Worm (Caenorhabditis elegans) whole organism, young adult: Measurements from ENCODE around the gene Y22D7AL.9.

Experiments used
- B0035.1 ChIP-seq: sonication (generic microtip); optimal IDR thresholded peaks from 2 replicates; lab custom pipeline; 2016; ENCODE audit warnings: missing genetic modification characterization, mild to moderate bottlenecking, missing compliant biosample characterization, missing genotype, missing genetic modification reagents
- C06A6.2 ChIP-seq: fragments of 200-800 bp; sonication (Bioruptor generic); conservative IDR thresholded peaks from 2 replicates; pipeline ENCODE4 v1.3.6; 2022; ENCODE audit warnings: missing genetic modification characterization, missing compliant biosample characterization
- F10E7.11 ChIP-seq: sonication (generic microtip); optimal IDR thresholded peaks from 2 replicates; lab custom pipeline; 2017; ENCODE audit warnings: mild to moderate bottlenecking, missing genetic modification characterization, moderate library complexity, missing compliant biosample characterization
- F49E8.2 ChIP-seq: sonication (generic microtip); optimal IDR thresholded peaks from 3 replicates; lab custom pipeline; 2017; ENCODE audit warnings: missing genetic modification characterization, mild to moderate bottlenecking, missing compliant biosample characterization, antibody characterized with exemption, moderate library complexity; ENCODE audit not compliant: insufficient read depth
- F55B11.4 ChIP-seq: sonication (generic microtip); optimal IDR thresholded peaks from 2 replicates; lab custom pipeline; 2016; ENCODE audit warnings: missing compliant biosample characterization, missing genetic modification characterization, borderline replicate concordance; ENCODE audit not compliant: insufficient read depth
- K12H6.12 ChIP-seq: fragments of 200-800 bp; sonication (Bioruptor generic); optimal IDR thresholded peaks from 2 replicates; lab custom pipeline; 2018; ENCODE audit warnings: mild to moderate bottlenecking, missing genetic modification characterization, missing compliant biosample characterization
- Y53F4B.3 ChIP-seq: fragments of 200-800 bp; sonication (Bioruptor generic); IDR thresholded peaks from 2 replicates; pipeline ENCODE4 v1.3.6; 2022; ENCODE audit warnings: missing genetic modification reagents, missing genetic modification characterization, missing compliant biosample characterization
- Y53G8AR.9 ChIP-seq: fragments of 200-800 bp; sonication (Bioruptor generic); conservative IDR thresholded peaks from 2 replicates; pipeline ENCODE4 v1.3.6; 2022; ENCODE audit warnings: missing genetic modification reagents, missing genetic modification characterization, missing compliant biosample characterization
- Y56A3A.18 ChIP-seq: fragments of 200-800 bp; sonication (Bioruptor generic); IDR thresholded peaks from 2 replicates; pipeline ENCODE4 v1.3.6; 2022; ENCODE audit warnings: missing genetic modification reagents, missing genetic modification characterization, missing compliant biosample characterization
- Y79H2A.3 ChIP-seq: fragments of 200-800 bp; sonication (Bioruptor generic); conservative IDR thresholded peaks from 2 replicates; pipeline ENCODE4 v1.3.6; 2022; ENCODE audit warnings: missing genetic modification reagents, missing genetic modification characterization, missing compliant biosample characterization
- Y95B8A.8 ChIP-seq: fragments of 200-800 bp; sonication (Bioruptor generic); IDR thresholded peaks from 2 replicates; pipeline ENCODE4 v1.3.6; 2022; ENCODE audit warnings: missing genetic modification reagents, missing genetic modification characterization, missing compliant biosample characterization
- ZK185.1 ChIP-seq: sonication (generic microtip); optimal IDR thresholded peaks from 2 replicates; lab custom pipeline; 2016; ENCODE audit warnings: mild to moderate bottlenecking, missing genetic modification characterization, missing compliant biosample characterization; ENCODE audit not compliant: poor library complexity, severe bottlenecking
- atf-7 ChIP-seq: sonication (generic microtip); optimal IDR thresholded peaks from 2 replicates; lab custom pipeline; 2017; ENCODE audit warnings: mild to moderate bottlenecking, missing genetic modification characterization, missing compliant biosample characterization
- attf-3 ChIP-seq: fragments of 200-800 bp; sonication (Bioruptor generic); conservative IDR thresholded peaks from 2 replicates; pipeline ENCODE4 v1.3.6; 2022; ENCODE audit warnings: missing genetic modification reagents, missing genetic modification characterization, missing compliant biosample characterization
- attf-6 ChIP-seq: fragments of 200-800 bp; sonication (Bioruptor generic); IDR thresholded peaks from 2 replicates; pipeline ENCODE4 v1.3.6; 2022; ENCODE audit warnings: missing genetic modification reagents, missing genetic modification characterization, missing compliant biosample characterization
- cebp-2 ChIP-seq: fragments of 200-800 bp; sonication (Bioruptor generic); IDR thresholded peaks from 2 replicates; pipeline ENCODE4 v1.3.6; 2022; ENCODE audit warnings: missing genetic modification characterization, missing compliant biosample characterization
- ceh-100 ChIP-seq: fragments of 200-800 bp; sonication (Bioruptor generic); IDR thresholded peaks from 2 replicates; pipeline ENCODE4 v1.3.6; 2022; ENCODE audit warnings: missing genetic modification reagents, missing genetic modification characterization, missing compliant biosample characterization
- ceh-27 ChIP-seq: fragments of 200-800 bp; sonication (Bioruptor generic); optimal IDR thresholded peaks from 2 replicates; lab custom pipeline; 2018; ENCODE audit warnings: mild to moderate bottlenecking, missing genetic modification characterization, moderate library complexity, missing compliant biosample characterization
- ceh-58 ChIP-seq: fragments of 200-800 bp; sonication (Bioruptor generic); IDR thresholded peaks from 2 replicates; pipeline ENCODE4 v1.3.6; 2022; ENCODE audit warnings: missing genetic modification characterization, missing compliant biosample characterization
- ceh-91 ChIP-seq: fragments of 200-800 bp; sonication (Bioruptor generic); IDR thresholded peaks from 2 replicates; pipeline ENCODE4 v1.3.6; 2022; ENCODE audit warnings: missing genetic modification reagents, missing genetic modification characterization, missing compliant biosample characterization
- dox-1 ChIP-seq: fragments of 200-800 bp; sonication (Bioruptor generic); IDR thresholded peaks from 2 replicates; pipeline ENCODE4 v1.3.6; 2022; ENCODE audit warnings: missing genetic modification reagents, missing genetic modification characterization, missing compliant biosample characterization
- dpl-1 ChIP-seq: fragments of 150-350 bp; optimal IDR thresholded peaks from 2 replicates; lab custom pipeline; 2014; ENCODE audit warnings: missing biosample characterization, missing genetic modification reagents, missing genetic modification characterization
- hlh-26 ChIP-seq: fragments of 200-800 bp; sonication (Bioruptor generic); conservative IDR thresholded peaks from 2 replicates; pipeline ENCODE4 v1.3.6; 2022; ENCODE audit warnings: missing genetic modification reagents, missing genetic modification characterization, missing compliant biosample characterization
- hmg-1.2 ChIP-seq: fragments of 200-800 bp; sonication (Bioruptor generic); IDR thresholded peaks from 2 replicates; pipeline ENCODE4 v1.3.6; 2022; ENCODE audit warnings: missing genetic modification reagents, missing genetic modification characterization, missing compliant biosample characterization
- hmg-20 ChIP-seq: fragments of 200-800 bp; sonication (Bioruptor generic); IDR thresholded peaks from 2 replicates; pipeline ENCODE4 v1.3.6; 2022; ENCODE audit warnings: missing genetic modification reagents, missing genetic modification characterization, missing compliant biosample characterization
- hsf-1 ChIP-seq: fragments of 200-800 bp; sonication (Bioruptor generic); IDR thresholded peaks from 2 replicates; pipeline ENCODE4 v1.3.6; 2022; ENCODE audit warnings: missing genetic modification reagents, missing genetic modification characterization, missing compliant biosample characterization
- let-607 ChIP-seq, 2 experiments: fragments of 200-800 bp in 1 of 2; sonication (Bioruptor generic) in 1 of 2; sonication (generic microtip) in 1 of 2; optimal IDR thresholded peaks; 2 replicates each; lab custom pipeline; 2016 to 2018; ENCODE audit warnings: mild to moderate bottlenecking in 2 of 2, missing compliant biosample characterization in 2 of 2, missing genetic modification characterization in 2 of 2, moderate library complexity in 2 of 2, missing genotype in 1 of 2
- lin-26 ChIP-seq: fragments of 200-800 bp; sonication (Bioruptor generic); IDR thresholded peaks from 2 replicates; pipeline ENCODE4 v1.3.6; 2022; ENCODE audit warnings: missing genetic modification reagents, missing genetic modification characterization, missing compliant biosample characterization
- lsy-27 ChIP-seq: sonication (generic microtip); optimal IDR thresholded peaks from 2 replicates; lab custom pipeline; 2017; ENCODE audit warnings: missing genetic modification characterization, mild to moderate bottlenecking, missing compliant biosample characterization, antibody characterized with exemption, missing genotype, borderline replicate concordance; ENCODE audit not compliant: insufficient read depth
- madf-3 ChIP-seq: fragments of 200-800 bp; sonication (Bioruptor generic); IDR thresholded peaks from 2 replicates; pipeline ENCODE4 v1.3.6; 2022; ENCODE audit warnings: missing genetic modification reagents, missing genetic modification characterization, missing compliant biosample characterization
- mcd-1 ChIP-seq: fragments of 200-800 bp; sonication (Bioruptor generic); IDR thresholded peaks from 2 replicates; pipeline ENCODE4 v1.3.6; 2022; ENCODE audit warnings: missing genetic modification reagents, missing genetic modification characterization, missing compliant biosample characterization
- nfya-2 ChIP-seq: fragments of 200-800 bp; sonication (Bioruptor generic); IDR thresholded peaks from 2 replicates; pipeline ENCODE4 v1.3.6; 2022; ENCODE audit warnings: missing genetic modification reagents, missing genetic modification characterization, missing compliant biosample characterization
- nfyb-1 ChIP-seq: fragments of 200-800 bp; sonication (Bioruptor generic); IDR thresholded peaks from 2 replicates; pipeline ENCODE4 v1.3.6; 2022; ENCODE audit warnings: missing genetic modification reagents, missing genetic modification characterization, missing compliant biosample characterization
- nhr-80 ChIP-seq: sonication (generic microtip); optimal IDR thresholded peaks from 2 replicates; lab custom pipeline; 2016; ENCODE audit warnings: missing genetic modification characterization, missing compliant biosample characterization
- nhr-90 ChIP-seq: sonication (generic microtip); optimal IDR thresholded peaks from 2 replicates; lab custom pipeline; 2016; ENCODE audit warnings: missing genotype, mild to moderate bottlenecking, missing genetic modification characterization, missing compliant biosample characterization
- rec-8 ChIP-seq, 2 experiments: sonication (generic microtip); optimal IDR thresholded peaks; 2 replicates each; lab custom pipeline; 2016; ENCODE audit warnings: mild to moderate bottlenecking in 2 of 2, missing genetic modification characterization in 2 of 2, missing genetic modification reagents in 2 of 2, missing genotype in 2 of 2, missing biosample characterization in 1 of 2, missing compliant biosample characterization in 1 of 2, moderate library complexity in 1 of 2
- snpc-1.3 ChIP-seq: sonication (generic microtip); optimal IDR thresholded peaks from 2 replicates; lab custom pipeline; 2017; ENCODE audit warnings: missing genetic modification characterization, mild to moderate bottlenecking, missing compliant biosample characterization, antibody characterized with exemption, moderate library complexity, missing genotype, missing genetic modification reagents; ENCODE audit not compliant: insufficient read depth
- snpc-4 ChIP-seq, 5 experiments: fragments of 150-350 bp in 1 of 5; sonication (generic microtip) in 4 of 5; optimal IDR thresholded peaks; 2 replicates each; lab custom pipeline; 2014 to 2018; ENCODE audit warnings: missing genetic modification characterization in 5 of 5, missing biosample characterization in 3 of 5, antibody characterized with exemption in 2 of 5, mild to moderate bottlenecking in 2 of 5, missing compliant biosample characterization in 2 of 5, missing genotype in 2 of 5, moderate library complexity in 2 of 5, missing genetic modification reagents in 1 of 5
- tbx-9 ChIP-seq: sonication (generic microtip); optimal IDR thresholded peaks from 2 replicates; lab custom pipeline; 2016; ENCODE audit warnings: borderline replicate concordance, missing genetic modification characterization, inconsistent platforms, missing compliant biosample characterization
- tlf-1 ChIP-seq: fragments of 200-800 bp; sonication (Bioruptor generic); optimal IDR thresholded peaks from 2 replicates; lab custom pipeline; 2018; ENCODE audit warnings: mild to moderate bottlenecking, missing genetic modification characterization, missing compliant biosample characterization
- zfh-2 ChIP-seq: fragments of 200-800 bp; sonication (Bioruptor generic); conservative IDR thresholded peaks from 2 replicates; pipeline ENCODE4 v1.3.6; 2022; ENCODE audit warnings: missing genetic modification reagents, missing genetic modification characterization, missing compliant biosample characterization
- ztf-22 ChIP-seq: fragments of 200-800 bp; sonication (Bioruptor generic); optimal IDR thresholded peaks from 2 replicates; lab custom pipeline; 2018; ENCODE audit warnings: mild to moderate bottlenecking, missing genetic modification characterization, moderate library complexity, missing compliant biosample characterization
- ztf-3 ChIP-seq: fragments of 200-800 bp; sonication (Bioruptor generic); optimal IDR thresholded peaks from 2 replicates; lab custom pipeline; 2018; ENCODE audit warnings: mild to moderate bottlenecking, missing genetic modification characterization, missing compliant biosample characterization

The Y22D7AL.9 gene

ce11 chrIII:1619890-1620289, 6.1 kb upstream of the Y22D7AL.9 start:
- TF ChIP-seq dox-1 (GFP tag; lab: Robert Waterston, UW) (peak; percentile 58), madf-3 (GFP tag; lab: Robert Waterston, UW) (0 out of 2 replicates have a peak, but pooled peaks have one; percentile 42), Y79H2A.3 (GFP tag; lab: Robert Waterston, UW) (no peak), lin-26 (peak; percentile 55; the same call in 1 of the 2 replicates), Y53G8AR.9 (GFP tag; lab: Robert Waterston, UW) (0 out of 2 replicates have a peak, but pooled peaks have one; percentile 37), let-607 (tag; optimal IDR thresholded peaks at IDR 0.05; lab: Kevin White, UChicago) (no peak), hsf-1 (GFP tag; lab: Robert Waterston, UW) (0 out of 2 replicates have a peak, but pooled peaks have one; percentile 34), hmg-20 (GFP tag; lab: Robert Waterston, UW) (no peak), F55B11.4 (tag; lab: Kevin White, UChicago) (no peak), attf-6 (GFP tag; lab: Robert Waterston, UW) (no peak), mcd-1 (GFP tag; lab: Robert Waterston, UW) (0 out of 2 replicates have a peak, but pooled peaks have one; percentile 29), zfh-2 (GFP tag; lab: Robert Waterston, UW) (0 out of 2 replicates have a peak, but pooled peaks have one; percentile 43)

ce11 chrIII:1619442-1619841, 5.6 kb upstream of the Y22D7AL.9 start, which contains the start of gene hsp-60:
hsp-60 (plus strand) TSS chrIII:1619742.
- TF ChIP-seq F10E7.11 (no peak), ceh-58 (GFP tag; lab: Robert Waterston, UW) (no peak), rec-8 (tag; optimal IDR thresholded peaks at IDR 0.05; lab: Kevin White, UChicago) (no peak), ceh-91 (GFP tag; lab: Robert Waterston, UW) (no peak), C06A6.2 (GFP tag; lab: Robert Waterston, UW) (no peak), ceh-27 (GFP tag; lab: Kevin White, UChicago) (no peak), Y95B8A.8 (GFP tag; lab: Robert Waterston, UW) (no peak), hlh-26 (GFP tag; lab: Robert Waterston, UW) (no peak), ztf-3 (GFP tag; lab: Kevin White, UChicago) (no peak), attf-3 (GFP tag; lab: Robert Waterston, UW) (no peak), Y53F4B.3 (GFP tag; lab: Robert Waterston, UW) (no peak), ZK185.1 (tag; lab: Kevin White, UChicago) (no peak), F49E8.2 (tag; lab: Kevin White, UChicago) (no peak), K12H6.12 (tag; lab: Kevin White, UChicago) (no peak), nhr-80 (no peak), snpc-1.3 (no peak), Y79H2A.3 (GFP tag; lab: Robert Waterston, UW) (no peak), tbx-9 (tag; lab: Kevin White, UChicago) (no peak), ceh-100 (GFP tag; lab: Robert Waterston, UW) (no peak)

- TF ChIP-seq K12H6.12 (tag; lab: Kevin White, UChicago) = peak; percentile 97
- TF ChIP-seq ztf-22 (GFP tag; lab: Kevin White, UChicago) = peak; percentile 82
- peak; percentile 97 for TF ChIP-seq atf-7 (tag; lab: Kevin White, UChicago)
- peak; percentile 100 for TF ChIP-seq nfya-2 (GFP tag; lab: Robert Waterston, UW)
- TF ChIP-seq tlf-1 (GFP tag; lab: Kevin White, UChicago) = peak; percentile 100
- TF ChIP-seq B0035.1 (tag; lab: Kevin White, UChicago) = peak; percentile 94
- no peak for TF ChIP-seq hlh-26 (GFP tag; lab: Robert Waterston, UW)
- peak; percentile 97 for TF ChIP-seq Y56A3A.18 (GFP tag; lab: Robert Waterston, UW)
- peak; percentile 82 for TF ChIP-seq nhr-90
- TF ChIP-seq snpc-4 (GFP tag; optimal IDR thresholded peaks at IDR 0.05; lab: Kevin White, UChicago) = peak; percentile 73
- peak in 3 of 4 experiments; percentile 60 to 90 (median 77) for TF ChIP-seq snpc-4 (tag; optimal IDR thresholded peaks at IDR 0.05; lab: Kevin White, UChicago)
- TF ChIP-seq dpl-1 (GFP tag; lab: Kevin White, UChicago) = peak; percentile 92
- peak; percentile 94 for TF ChIP-seq cebp-2 (GFP tag; lab: Robert Waterston, UW)
- TF ChIP-seq lsy-27 (tag; lab: Kevin White, UChicago) = peak; percentile 48
- TF ChIP-seq hmg-1.2 = peak; percentile 88
- TF ChIP-seq nfyb-1 (GFP tag; lab: Robert Waterston, UW) = peak; percentile 100
- TF ChIP-seq let-607 (tag; optimal IDR thresholded peaks at IDR 0.05; lab: Kevin White, UChicago) = peak; percentile 83 to 92
Measured at ce11 chrIII:1618915-1619314, 5.1 kb upstream of the Y22D7AL.9 start, which contains the start of gene Y22D7AL.10. Y22D7AL.10 (minus strand) TSS chrIII:1618929.
